Worm (Caenorhabditis elegans): ENCODE data around the gene mai-1.

DNA sequence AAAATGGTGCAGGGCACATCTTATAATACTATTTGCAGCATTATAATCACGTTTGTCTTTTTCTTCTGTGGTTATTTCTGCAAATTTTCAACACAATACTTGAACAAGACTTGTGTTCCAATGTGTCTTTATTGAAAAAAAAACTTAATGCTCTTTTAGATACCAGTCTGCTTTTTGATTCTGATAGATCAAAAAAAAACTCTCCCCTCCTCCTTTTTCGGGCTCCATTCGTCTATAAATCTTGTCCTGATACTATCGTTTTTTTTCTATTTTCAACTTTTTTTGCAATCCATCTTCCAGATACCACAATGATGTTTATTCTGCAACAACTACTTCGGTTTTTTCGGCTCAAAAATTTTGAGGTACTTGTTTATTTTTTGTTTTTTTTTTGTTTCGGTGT is 35.6 kb downstream of the mai-1 start, which contains the start of gene twk-16:
- TF ChIP-seq mdl-1 (tag; optimal IDR thresholded peaks at IDR 0.05): no peak
- TF ChIP-seq sma-9 (GFP tag; optimal IDR thresholded peaks at IDR 0.05): no peak
- TF ChIP-seq sma-9 (tag; optimal IDR thresholded peaks at IDR 0.05): no peak
- no peak for TF ChIP-seq snpc-4 (tag; optimal IDR thresholded peaks at IDR 0.05)
- TF ChIP-seq nhr-237 (tag; optimal IDR thresholded peaks at IDR 0.05): no peak
- no peak for TF ChIP-seq aly-2 (tag; optimal IDR thresholded peaks at IDR 0.05)
- TF ChIP-seq nhr-6 (tag; optimal IDR thresholded peaks at IDR 0.05): no peak
- TF ChIP-seq ama-1 (optimal IDR thresholded peaks at IDR 0.05): no peak
- TF ChIP-seq elt-3 (tag; optimal IDR thresholded peaks at IDR 0.05): no peak
